Worm (Caenorhabditis elegans): ENCODE results near the gene osta-1.

osta-1 gene

ce11 chrII:6349-6748 lies at the start of gene osta-1:
osta-1 (plus strand) TSS chrII:6657.
- TF ChIP-seq ZK185.1 (tag; optimal IDR thresholded peaks at IDR 0.05; ENCODE audit: poor library complexity, severe bottlenecking) (no peak), hmg-20 (GFP tag; IDR thresholded peaks at IDR 0.05) (no peak), F37B4.10 (GFP tag; IDR thresholded peaks at IDR 0.05) (no peak), sea-2 (GFP tag; IDR thresholded peaks at IDR 0.05) (no peak), chd-7 (tag; optimal IDR thresholded peaks at IDR 0.05) (no peak), ceh-100 (GFP tag; IDR thresholded peaks at IDR 0.05) (no peak), madf-3 (GFP tag; IDR thresholded peaks at IDR 0.05) (no peak), aptf-2 (GFP tag; conservative IDR thresholded peaks at IDR 0.05) (no peak), mes-4 (tag; optimal IDR thresholded peaks at IDR 0.05) (no peak), zim-3 (tag; optimal IDR thresholded peaks at IDR 0.05) (no peak), atf-7 (tag; optimal IDR thresholded peaks at IDR 0.05) (no peak), B0336.3 (GFP tag; IDR thresholded peaks at IDR 0.05) (no peak), athp-1 (tag; optimal IDR thresholded peaks at IDR 0.05) (no peak), rcor-1 (GFP tag; IDR thresholded peaks at IDR 0.05) (no peak), F39B2.1 (GFP tag; IDR thresholded peaks at IDR 0.05) (no peak), somi-1 (GFP tag; optimal IDR thresholded peaks at IDR 0.05) (no peak), F57A8.1 (GFP tag; optimal IDR thresholded peaks at IDR 0.05) (no peak), madf-8 (GFP tag; conservative IDR thresholded peaks at IDR 0.05) (no peak), repo-1 (tag; optimal IDR thresholded peaks at IDR 0.05) (no peak), C17E4.6 (GFP tag; IDR thresholded peaks at IDR 0.05) (no peak)

- TF ChIP-seq cebp-2 (GFP tag; IDR thresholded peaks at IDR 0.05), result no peak
- TF ChIP-seq hrde-1 (tag; optimal IDR thresholded peaks at IDR 0.05; ENCODE audit: borderline replicate concordance), result no peak
- TF ChIP-seq dox-1 (GFP tag; IDR thresholded peaks at IDR 0.05), result no peak
- no peak for TF ChIP-seq nhr-80 (tag; optimal IDR thresholded peaks at IDR 0.05)
- TF ChIP-seq F57A8.1 (GFP tag; optimal IDR thresholded peaks at IDR 0.05), result no peak
- TF ChIP-seq K11D2.4 (GFP tag; IDR thresholded peaks at IDR 0.05), result no peak
- TF ChIP-seq mel-28 (tag; optimal IDR thresholded peaks at IDR 0.05; ENCODE audit: borderline replicate concordance), result no peak
- TF ChIP-seq ceh-91 (GFP tag; IDR thresholded peaks at IDR 0.05), result no peak
- no peak for TF ChIP-seq nhr-120 (GFP tag; IDR thresholded peaks at IDR 0.05)
- no peak for TF ChIP-seq hmg-1.2 (GFP tag; IDR thresholded peaks at IDR 0.05)
- no peak for TF ChIP-seq attf-5 (GFP tag; optimal IDR thresholded peaks at IDR 0.05)
- no peak for TF ChIP-seq dpff-1 (tag; optimal IDR thresholded peaks at IDR 0.05)
These were observed 5.9 kb upstream of the osta-1 start for ce11 chrII:586-985.

- TF ChIP-seq sea-2 (GFP tag; IDR thresholded peaks at IDR 0.05) (no peak), nhr-80 (tag; optimal IDR thresholded peaks at IDR 0.05) (peak; percentile 28)
These were observed 5.0 kb upstream of the osta-1 start, which contains the start of gene 2L52.1 for ce11 chrII:1334-1898. 2L52.1 (plus strand) TSS chrII:1848.

- TF ChIP-seq tbx-9 (tag; optimal IDR thresholded peaks at IDR 0.05; ENCODE audit: borderline replicate concordance) (no peak), nhr-179 (tag; optimal IDR thresholded peaks at IDR 0.05) (no peak), rpc-1 (optimal IDR thresholded peaks at IDR 0.05) (no peak), rpc-1 (tag; optimal IDR thresholded peaks at IDR 0.05) (no peak), madf-6 (GFP tag; IDR thresholded peaks at IDR 0.05) (no peak), D2030.7 (GFP tag; IDR thresholded peaks at IDR 0.05) (no peak), aptf-3 (GFP tag; IDR thresholded peaks at IDR 0.05) (no peak), nhr-27 (tag; optimal IDR thresholded peaks at IDR 0.05) (no peak)
These were observed 1.7 kb upstream of the osta-1 start for ce11 chrII:4793-5192.
